Fruit fly (Drosophila melanogaster) whole organism, embryonic: Measurements from ENCODE around the gene Gbs-70E.

Experiments
- Atf-2 ChIP-seq: fragments of 200-800 bp; sonication (Bioruptor generic); optimal IDR thresholded peaks from 2 replicates; lab custom pipeline; 2016; ENCODE audit warnings: missing biosample characterization, missing genetic modification characterization
- CG10321 ChIP-seq: fragments of 200-800 bp; sonication (Bioruptor generic); IDR thresholded peaks from 2 replicates; pipeline ENCODE4 v1.3.6; 2022; ENCODE audit warnings: missing biosample characterization, missing genetic modification characterization
- CG10462 ChIP-seq: fragments of 200-800 bp; sonication (Bioruptor generic); optimal IDR thresholded peaks from 2 replicates; lab custom pipeline; 2016; ENCODE audit warnings: missing biosample characterization, missing genetic modification characterization
- CG12219 ChIP-seq: fragments of 200-800 bp; sonication (Bioruptor generic); optimal IDR thresholded peaks from 3 replicates; lab custom pipeline; 2018; ENCODE audit warnings: missing biosample characterization, mild to moderate bottlenecking, missing genetic modification characterization
- CG12744 ChIP-seq: fragments of 200-800 bp; sonication (Bioruptor generic); optimal IDR thresholded peaks from 2 replicates; lab custom pipeline; 2016; ENCODE audit warnings: missing biosample characterization, missing genetic modification characterization
- CG12769 ChIP-seq: fragments of 200-800 bp; sonication (Bioruptor generic); optimal IDR thresholded peaks from 2 replicates; lab custom pipeline; 2019; ENCODE audit warnings: missing biosample characterization, mild to moderate bottlenecking, missing genetic modification characterization, moderate library complexity
- CG1602 ChIP-seq: fragments of 200-800 bp; sonication (Bioruptor generic); optimal IDR thresholded peaks from 3 replicates; lab custom pipeline; 2016; ENCODE audit warnings: missing biosample characterization, missing genetic modification characterization
- CG1603 ChIP-seq: fragments of 200-800 bp; sonication (Bioruptor generic); optimal IDR thresholded peaks from 2 replicates; lab custom pipeline; 2019; ENCODE audit warnings: missing biosample characterization, mild to moderate bottlenecking, missing genetic modification characterization, moderate library complexity
- CG16815 ChIP-seq: fragments of 200-800 bp; sonication (Bioruptor generic); optimal IDR thresholded peaks from 3 replicates; lab custom pipeline; 2017; ENCODE audit warnings: missing biosample characterization, mild to moderate bottlenecking, missing genetic modification characterization
- CG18476 ChIP-seq: fragments of 200-800 bp; sonication (Bioruptor generic); optimal IDR thresholded peaks from 2 replicates; lab custom pipeline; 2016; ENCODE audit warnings: missing biosample characterization, mild to moderate bottlenecking, missing genetic modification characterization
- CG18599 ChIP-seq: fragments of 200-800 bp; sonication (Bioruptor generic); optimal IDR thresholded peaks from 3 replicates; lab custom pipeline; 2017; ENCODE audit warnings: missing biosample characterization, missing genetic modification characterization, mild to moderate bottlenecking, moderate library complexity, missing genetic modification reagents
- CG2712 ChIP-seq: fragments of 200-800 bp; optimal IDR thresholded peaks from 3 replicates; lab custom pipeline; 2019; ENCODE audit warnings: missing biosample characterization, mild to moderate bottlenecking, missing genetic modification characterization, moderate library complexity
- CG31224 ChIP-seq: fragments of 200-800 bp; sonication (Bioruptor generic); IDR thresholded peaks from 2 replicates; pipeline ENCODE4 v1.3.6; 2022; ENCODE audit warnings: missing biosample characterization, missing genetic modification characterization
- CG31441 ChIP-seq: fragments of 200-800 bp; sonication (Bioruptor generic); IDR thresholded peaks from 2 replicates; pipeline ENCODE4 v1.3.6; 2022; ENCODE audit warnings: missing biosample characterization, missing genetic modification characterization
- CG3847 ChIP-seq: fragments of 200-800 bp; sonication (Bioruptor generic); IDR thresholded peaks from 2 replicates; pipeline ENCODE4 v1.3.6; 2022; ENCODE audit warnings: missing biosample characterization, missing genetic modification characterization
- CG42726 ChIP-seq: fragments of 200-800 bp; sonication (Bioruptor generic); IDR thresholded peaks from 2 replicates; pipeline ENCODE4 v1.3.6; 2022; ENCODE audit warnings: missing biosample characterization, missing genetic modification characterization; ENCODE audit not compliant: partially characterized antibody
- CG4820 ChIP-seq: fragments of 200-800 bp; sonication (Bioruptor generic); optimal IDR thresholded peaks from 3 replicates; lab custom pipeline; 2016; ENCODE audit warnings: missing biosample characterization, missing genetic modification characterization
- CG5245 ChIP-seq: fragments of 200-800 bp; sonication (Bioruptor generic); optimal IDR thresholded peaks from 3 replicates; lab custom pipeline; 2016; ENCODE audit warnings: missing biosample characterization, missing genetic modification characterization
- CG6689 ChIP-seq: fragments of 200-800 bp; sonication (Bioruptor generic); IDR thresholded peaks from 2 replicates; pipeline ENCODE4 v1.3.6; 2022; ENCODE audit warnings: missing biosample characterization, missing genetic modification characterization
- CG7372 ChIP-seq: fragments of 200-800 bp; sonication (Bioruptor generic); IDR thresholded peaks from 2 replicates; pipeline ENCODE4 v1.3.6; 2022; ENCODE audit warnings: missing biosample characterization, missing genetic modification characterization
- CG7839 ChIP-seq: fragments of 200-800 bp; sonication (Bioruptor generic); optimal IDR thresholded peaks from 3 replicates; lab custom pipeline; 2018; ENCODE audit warnings: missing biosample characterization, mild to moderate bottlenecking, missing genetic modification characterization, moderate library complexity
- CG8765 ChIP-seq: fragments of 200-800 bp; sonication (Bioruptor generic); IDR thresholded peaks from 2 replicates; pipeline ENCODE4 v1.3.6; 2022; ENCODE audit warnings: missing biosample characterization, missing genetic modification characterization
- CkIIα-i1 ChIP-seq: fragments of 200-800 bp; sonication (Bioruptor generic); IDR thresholded peaks from 2 replicates; pipeline ENCODE4 v1.3.6; 2022; ENCODE audit warnings: missing biosample characterization, missing genetic modification characterization
- CoRest ChIP-seq: fragments of 200-800 bp; sonication (Bioruptor generic); optimal IDR thresholded peaks from 3 replicates; lab custom pipeline; 2018; ENCODE audit warnings: missing biosample characterization, mild to moderate bottlenecking, missing genetic modification characterization, moderate library complexity
- Dad ChIP-seq: fragments of 200-800 bp; sonication (Bioruptor generic); optimal IDR thresholded peaks from 3 replicates; lab custom pipeline; 2016; ENCODE audit warnings: missing biosample characterization, missing genetic modification characterization
- Deaf1 ChIP-seq: fragments of 200-800 bp; optimal IDR thresholded peaks from 3 replicates; lab custom pipeline; 2019; ENCODE audit warnings: missing biosample characterization, mild to moderate bottlenecking, missing genetic modification characterization, moderate library complexity
- Dref ChIP-seq: fragments of 200-800 bp; sonication (Bioruptor generic); IDR thresholded peaks from 2 replicates; pipeline ENCODE4 v1.3.6; 2022; ENCODE audit warnings: missing biosample characterization, missing genetic modification characterization
- Elba2 ChIP-seq: fragments of 200-800 bp; sonication (Bioruptor generic); optimal IDR thresholded peaks from 3 replicates; lab custom pipeline; 2016; ENCODE audit warnings: missing biosample characterization, missing genetic modification characterization
- HmgD ChIP-seq: fragments of 200-800 bp; sonication (Bioruptor generic); optimal IDR thresholded peaks from 3 replicates; lab custom pipeline; 2016; ENCODE audit warnings: missing biosample characterization, missing genetic modification characterization
- Hmx ChIP-seq: fragments of 200-800 bp; sonication (Bioruptor generic); optimal IDR thresholded peaks from 2 replicates; lab custom pipeline; 2016; ENCODE audit warnings: missing biosample characterization, missing genetic modification characterization
- Kr ChIP-seq: fragments of 200-800 bp; sonication (Bioruptor generic); optimal IDR thresholded peaks from 2 replicates; lab custom pipeline; 2017; ENCODE audit warnings: missing biosample characterization, mild to moderate bottlenecking, missing genetic modification characterization
- Mad ChIP-seq: fragments of 200-800 bp; sonication (Bioruptor generic); optimal IDR thresholded peaks from 2 replicates; lab custom pipeline; 2016; ENCODE audit warnings: missing biosample characterization, missing genetic modification characterization
- Mes4 ChIP-seq: fragments of 200-800 bp; sonication (Bioruptor generic); optimal IDR thresholded peaks from 2 replicates; lab custom pipeline; 2016; ENCODE audit warnings: missing biosample characterization, missing genetic modification characterization
- Oaz ChIP-seq: fragments of 200-800 bp; sonication (Bioruptor generic); IDR thresholded peaks from 2 replicates; pipeline ENCODE4 v1.3.6; 2022; ENCODE audit warnings: missing biosample characterization, missing genetic modification characterization
- Opbp ChIP-seq: fragments of 200-800 bp; sonication (Bioruptor generic); IDR thresholded peaks from 3 replicates; pipeline ENCODE4 v1.3.6; 2022; ENCODE audit warnings: missing biosample characterization, missing genetic modification characterization; ENCODE audit not compliant: partially characterized antibody
- Ptx1 ChIP-seq: fragments of 200-800 bp; sonication (Bioruptor generic); IDR thresholded peaks from 2 replicates; pipeline ENCODE4 v1.3.6; 2022; ENCODE audit warnings: missing biosample characterization, missing genetic modification characterization
- Six4 ChIP-seq: fragments of 200-800 bp; sonication (Bioruptor generic); optimal IDR thresholded peaks from 2 replicates; lab custom pipeline; 2016; ENCODE audit warnings: missing biosample characterization, missing genetic modification characterization
- Tbp ChIP-seq: fragments of >200 bp; optimal IDR thresholded peaks from 2 replicates; lab custom pipeline; 2018; ENCODE audit warnings: missing biosample characterization, missing genetic modification characterization
- br ChIP-seq: fragments of >200 bp; optimal IDR thresholded peaks from 2 replicates; lab custom pipeline; 2017
- cg ChIP-seq: fragments of 200-800 bp; sonication (Bioruptor generic); optimal IDR thresholded peaks from 3 replicates; lab custom pipeline; 2019; ENCODE audit warnings: missing biosample characterization, mild to moderate bottlenecking, missing genetic modification characterization, moderate library complexity
- crol ChIP-seq: fragments of 200-800 bp; sonication (Bioruptor generic); IDR thresholded peaks from 2 replicates; pipeline ENCODE4 v1.3.6; 2022; ENCODE audit warnings: missing biosample characterization, missing genetic modification characterization
- fru ChIP-seq: fragments of >200 bp; optimal IDR thresholded peaks from 2 replicates; lab custom pipeline; 2017
- fu2 ChIP-seq: fragments of 200-800 bp; sonication (Bioruptor generic); optimal IDR thresholded peaks from 2 replicates; lab custom pipeline; 2016; ENCODE audit warnings: missing biosample characterization, missing genetic modification characterization
- hth ChIP-seq: fragments of >200 bp; optimal IDR thresholded peaks from 2 replicates; lab custom pipeline; 2017; ENCODE audit warnings: inconsistent platforms
- ind ChIP-seq: fragments of 200-800 bp; sonication (Bioruptor generic); optimal IDR thresholded peaks from 3 replicates; lab custom pipeline; 2016; ENCODE audit warnings: missing biosample characterization, missing genetic modification characterization
- p53 ChIP-seq: fragments of 200-800 bp; sonication (Bioruptor generic); optimal IDR thresholded peaks from 2 replicates; lab custom pipeline; 2016; ENCODE audit warnings: missing biosample characterization, missing genetic modification characterization
- pb ChIP-seq: fragments of 200-800 bp; sonication (Bioruptor generic); optimal IDR thresholded peaks from 3 replicates; lab custom pipeline; 2016; ENCODE audit warnings: missing biosample characterization, missing genetic modification characterization
- pho ChIP-seq: fragments of 200-800 bp; sonication (Bioruptor generic); optimal IDR thresholded peaks from 2 replicates; lab custom pipeline; 2016; ENCODE audit warnings: missing biosample characterization, missing genetic modification characterization
- pros ChIP-seq: fragments of 200-800 bp; sonication (Bioruptor generic); optimal IDR thresholded peaks from 3 replicates; lab custom pipeline; 2019; ENCODE audit warnings: missing biosample characterization, mild to moderate bottlenecking, missing genetic modification characterization, moderate library complexity
- shn ChIP-seq: fragments of 200-800 bp; sonication (Bioruptor generic); optimal IDR thresholded peaks from 3 replicates; lab custom pipeline; 2016; ENCODE audit warnings: missing biosample characterization, missing genetic modification characterization
- sna ChIP-seq: fragments of 200-800 bp; sonication (Bioruptor generic); IDR thresholded peaks from 2 replicates; pipeline ENCODE4 v1.3.6; 2022; ENCODE audit warnings: missing biosample characterization, missing genetic modification characterization; ENCODE audit not compliant: partially characterized antibody
- sqz ChIP-seq: fragments of 200-800 bp; sonication (Bioruptor generic); optimal IDR thresholded peaks from 3 replicates; lab custom pipeline; 2018; ENCODE audit warnings: missing biosample characterization, mild to moderate bottlenecking, missing genetic modification characterization
- tio ChIP-seq: fragments of 200-800 bp; sonication (Bioruptor generic); optimal IDR thresholded peaks from 2 replicates; lab custom pipeline; 2017; ENCODE audit warnings: missing biosample characterization, missing genetic modification characterization, inconsistent platforms
- vfl ChIP-seq: fragments of 200-800 bp; sonication (Bioruptor generic); optimal IDR thresholded peaks from 2 replicates; lab custom pipeline; 2016; ENCODE audit warnings: missing biosample characterization, missing genetic modification characterization

The Gbs-70E gene

DNA sequence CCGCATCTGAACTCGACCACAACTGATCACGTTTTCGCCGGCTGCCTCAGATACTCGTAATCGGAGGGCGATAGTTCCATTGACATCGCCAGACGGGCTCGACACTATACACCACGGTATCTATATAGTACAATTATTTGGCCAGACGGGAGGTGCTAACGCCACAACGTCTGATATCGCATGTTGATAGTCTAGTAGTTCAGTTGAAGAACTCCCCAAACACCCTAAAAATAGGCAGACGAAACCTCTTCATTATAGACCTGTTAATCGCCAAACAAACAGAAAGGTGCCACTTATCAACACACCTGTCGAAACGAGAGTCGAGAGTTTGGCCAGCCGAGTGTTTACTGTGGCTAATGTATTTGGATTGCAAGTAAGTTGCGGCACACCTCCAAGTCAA lies 4.3 kb upstream of the Gbs-70E start (continued):
- TF ChIP-seq vfl (GFP tag; lab: Kevin White, UChicago) (no peak), Dref (GFP tag; lab: Robert Waterston, UW) (no peak), CG12769 (peak; percentile 58), p53 (no peak), CG18476 (no peak), CG42726 (GFP tag; lab: Robert Waterston, UW) (no peak), Six4 (GFP tag; lab: Kevin White, UChicago) (no peak), Mad (GFP tag; lab: Kevin White, UChicago) (no peak), CG1602 (GFP tag; lab: Kevin White, UChicago) (no peak), pb (GFP tag; lab: Kevin White, UChicago) (no peak), crol (no peak), sqz (peak; percentile 40), CG10321 (GFP tag; lab: Robert Waterston, UW) (no peak), Dad (GFP tag; lab: Kevin White, UChicago) (no peak), Mes4 (GFP tag; lab: Kevin White, UChicago) (peak; percentile 13), CG16815 (no peak), cg (GFP tag; lab: Kevin White, UChicago) (no peak), tio (GFP tag; lab: Kevin White, UChicago) (no peak), Hmx (GFP tag; lab: Kevin White, UChicago) (no peak), CG7839 (tag; lab: Kevin White, UChicago) (no peak), CG7372 (GFP tag; lab: Robert Waterston, UW) (no peak), CG12219 (peak; percentile 63), fru (no peak), Atf-2 (no peak), Elba2 (GFP tag; lab: Kevin White, UChicago) (no peak), Ptx1 (no peak), CG6689 (GFP tag; lab: Robert Waterston, UW) (0 out of 2 replicates have a peak, but pooled peaks have one; percentile 12), CoRest (tag; lab: Kevin White, UChicago) (no peak), CG31224 (GFP tag; lab: Robert Waterston, UW) (no peak), hth (lab: Kevin White, UChicago) (no peak), CG18599 (peak; percentile 51), sna (no peak), Opbp (GFP tag; lab: Robert Waterston, UW) (no peak), CG2712 (tag; lab: Kevin White, UChicago) (peak; percentile 28), CG10462 (GFP tag; lab: Kevin White, UChicago) (no peak), ind (no peak), CG4820 (GFP tag; lab: Kevin White, UChicago) (no peak), shn (GFP tag; lab: Kevin White, UChicago) (no peak), Kr (peak; percentile 63), CG5245 (GFP tag; lab: Kevin White, UChicago) (no peak), HmgD (GFP tag; lab: Kevin White, UChicago) (no peak), CG12744 (no peak), CG3847 (GFP tag; lab: Robert Waterston, UW) (peak; percentile 16; the same call in 1 of the 2 replicates), CG8765 (GFP tag; lab: Robert Waterston, UW) (no peak), br (lab: Kevin White, UChicago) (no peak), CG1603 (tag; lab: Kevin White, UChicago) (peak; percentile 4), Oaz (no peak), Deaf1 (no peak), CkIIα-i1 (GFP tag; lab: Robert Waterston, UW) (no peak), Tbp (GFP tag; lab: Kevin White, UChicago) (no peak), CG31441 (GFP tag; lab: Robert Waterston, UW) (peak; percentile 42; the same call in 1 of the 2 replicates), pho (no peak), fu2 (no peak), pros (peak; percentile 15)
